Fruit fly (Drosophila melanogaster) whole organism, adult: Measurements from ENCODE around the gene rtv.

Source experiments
- CG12768 ChIP-seq: fragments of 200-800 bp; sonication (Bioruptor generic); optimal IDR thresholded peaks from 2 replicates; lab custom pipeline; 2017; ENCODE audit warnings: missing biosample characterization, missing genetic modification characterization, mild to moderate bottlenecking, moderate library complexity, missing genetic modification reagents
- Hr96 ChIP-seq: fragments of 200-800 bp; sonication (Bioruptor generic); optimal IDR thresholded peaks from 2 replicates; lab custom pipeline; 2016; ENCODE audit warnings: missing biosample characterization, missing genetic modification characterization
- cic ChIP-seq: fragments of 200-800 bp; sonication (Bioruptor generic); optimal IDR thresholded peaks from 2 replicates; lab custom pipeline; 2017; ENCODE audit warnings: missing biosample characterization, mild to moderate bottlenecking, missing genetic modification characterization, moderate library complexity
- cnc ChIP-seq, 2 experiments: fragments of >200 bp; optimal IDR thresholded peaks; 2 replicates each; lab custom pipeline; 2017
- tj ChIP-seq: fragments of 200-800 bp; sonication (Bioruptor generic); optimal IDR thresholded peaks from 3 replicates; lab custom pipeline; 2017; ENCODE audit warnings: missing biosample characterization, mild to moderate bottlenecking, missing genetic modification characterization, moderate library complexity

DNA sequence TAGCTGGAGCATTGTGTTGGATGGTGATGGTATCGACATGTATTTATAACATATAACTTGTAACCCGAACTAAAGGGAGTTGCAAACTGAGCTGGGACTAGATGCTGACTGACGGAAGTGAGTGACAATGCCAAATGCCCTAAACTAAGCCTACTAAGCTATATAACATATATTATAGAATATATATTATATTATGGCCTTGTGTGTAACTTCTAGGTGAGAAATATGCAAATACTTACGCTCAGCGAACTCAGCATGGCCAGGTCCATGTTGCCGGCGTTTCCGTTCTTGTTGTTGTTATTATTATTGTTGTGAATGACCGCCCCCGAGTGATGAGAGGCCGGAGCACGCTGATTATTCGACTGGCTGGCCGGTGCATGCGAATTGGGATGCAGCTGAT, 21.5 kb downstream of the rtv start, which contains the start of gene CG44385:
- TF ChIP-seq tj (no peak), cnc (optimal IDR thresholded peaks at IDR 0.05; lab: Kevin White, UChicago) (no peak), CG12768 (no peak), Hr96 (GFP tag; lab: Kevin White, UChicago) (no peak), cic (no peak)
